Fruit fly (Drosophila melanogaster): Measurements from ENCODE around the gene CG17549.
A peak's percentile ranks its signal among the peaks of the same experiment; 100 is the strongest.

dm6 chr2L:19434260-19434659 lies 44.4 kb upstream of the CG17549 start:
- TF ChIP-seq Sox14 (GFP tag; optimal IDR thresholded peaks at IDR 0.05) (no peak), esn (GFP tag; optimal IDR thresholded peaks at IDR 0.05) (no peak), CG10631 (GFP tag; optimal IDR thresholded peaks at IDR 0.05) (no peak), OdsH (GFP tag; optimal IDR thresholded peaks at IDR 0.05) (no peak), Sox102F (GFP tag; optimal IDR thresholded peaks at IDR 0.05) (no peak), Lpt (GFP tag; optimal IDR thresholded peaks at IDR 0.05) (no peak), CG6854 (GFP tag; optimal IDR thresholded peaks at IDR 0.05) (no peak), CG32006 (GFP tag; optimal IDR thresholded peaks at IDR 0.05) (no peak), fkh (GFP tag; optimal IDR thresholded peaks at IDR 0.05) (peak; percentile 91), fd59A (GFP tag; optimal IDR thresholded peaks at IDR 0.05) (no peak)
